Worm (Caenorhabditis elegans) whole organism, midembryonic: Measurements from ENCODE around the gene F57B1.9.
A peak's percentile ranks its signal among the peaks of the same experiment; 100 is the strongest.

Experiments used
- T22C8.4 ChIP-seq: fragments of 200-800 bp; sonication (Bioruptor generic); IDR thresholded peaks from 2 replicates; pipeline ENCODE4 v1.3.6; 2022; ENCODE audit warnings: missing genetic modification characterization, missing compliant biosample characterization
- cog-1 ChIP-seq: sonication (generic microtip); optimal IDR thresholded peaks from 2 replicates; lab custom pipeline; 2016; ENCODE audit warnings: missing genetic modification characterization, missing compliant biosample characterization
- flt-1 ChIP-seq: fragments of 200-800 bp; sonication (Bioruptor generic); IDR thresholded peaks from 2 replicates; pipeline ENCODE4 v1.3.6; 2022; ENCODE audit warnings: missing genetic modification characterization, missing compliant biosample characterization
- klf-2 ChIP-seq: fragments of 200-800 bp; sonication (Bioruptor generic); conservative IDR thresholded peaks from 2 replicates; pipeline ENCODE4 v1.3.6; 2022; ENCODE audit warnings: missing genetic modification reagents, missing genetic modification characterization, missing compliant biosample characterization
- med-1 ChIP-seq: sonication (generic microtip); optimal IDR thresholded peaks from 2 replicates; lab custom pipeline; 2017; ENCODE audit warnings: missing genetic modification characterization, mild to moderate bottlenecking, missing compliant biosample characterization, antibody characterized with exemption, missing genetic modification reagents; ENCODE audit not compliant: insufficient read depth
- ref-1 ChIP-seq: fragments of 200-800 bp; sonication (Bioruptor generic); conservative IDR thresholded peaks from 2 replicates; pipeline ENCODE4 v1.3.6; 2022; ENCODE audit warnings: missing genetic modification reagents, missing genetic modification characterization, missing compliant biosample characterization
- tab-1 ChIP-seq: fragments of 200-800 bp; sonication (Bioruptor generic); IDR thresholded peaks from 2 replicates; pipeline ENCODE4 v1.3.6; 2022; ENCODE audit warnings: missing genetic modification characterization, missing compliant biosample characterization
- ztf-23 ChIP-seq: fragments of 200-800 bp; sonication (Bioruptor generic); IDR thresholded peaks from 2 replicates; pipeline ENCODE4 v1.3.6; 2022; ENCODE audit warnings: missing genetic modification reagents, missing genetic modification characterization, missing compliant biosample characterization
- ztf-29 ChIP-seq: fragments of 200-800 bp; sonication (Bioruptor generic); IDR thresholded peaks from 2 replicates; pipeline ENCODE4 v1.3.6; 2022; ENCODE audit warnings: missing genetic modification reagents, missing genetic modification characterization, missing compliant biosample characterization

Gene F57B1.9

DNA sequence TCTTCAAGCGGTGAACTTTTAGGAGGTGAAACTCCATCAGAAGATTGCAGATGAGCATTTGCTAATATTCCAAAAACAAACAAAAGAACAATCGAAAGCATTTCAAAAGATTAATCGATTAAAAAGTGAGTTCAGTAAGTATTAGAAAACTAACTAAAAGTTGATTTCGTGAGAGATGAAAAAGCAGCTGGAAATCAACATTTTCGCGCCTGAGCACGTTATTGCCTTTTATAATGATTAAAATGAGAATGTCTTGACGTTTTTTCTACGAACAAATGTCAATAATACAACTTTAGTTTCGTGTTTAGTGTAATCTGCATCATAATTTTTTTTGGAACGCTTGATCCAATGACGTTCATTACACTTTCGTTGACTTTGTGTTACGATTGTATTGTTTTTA, at the start of gene F57B1.9:
TSS of gene F57B1.9 (minus strand) at position 101 of the 400 bp plus-strand sequence.
- TF ChIP-seq cog-1 (no peak), ztf-29 (GFP tag; lab: Robert Waterston, UW) (no peak), tab-1 (GFP tag; lab: Robert Waterston, UW) (no peak), T22C8.4 (GFP tag; lab: Robert Waterston, UW) (no peak), klf-2 (GFP tag; lab: Robert Waterston, UW) (no peak), flt-1 (GFP tag; lab: Robert Waterston, UW) (no peak), ztf-23 (no peak), med-1 (GFP tag; lab: Kevin White, UChicago) (no peak), ref-1 (GFP tag; lab: Robert Waterston, UW) (no peak)

DNA sequence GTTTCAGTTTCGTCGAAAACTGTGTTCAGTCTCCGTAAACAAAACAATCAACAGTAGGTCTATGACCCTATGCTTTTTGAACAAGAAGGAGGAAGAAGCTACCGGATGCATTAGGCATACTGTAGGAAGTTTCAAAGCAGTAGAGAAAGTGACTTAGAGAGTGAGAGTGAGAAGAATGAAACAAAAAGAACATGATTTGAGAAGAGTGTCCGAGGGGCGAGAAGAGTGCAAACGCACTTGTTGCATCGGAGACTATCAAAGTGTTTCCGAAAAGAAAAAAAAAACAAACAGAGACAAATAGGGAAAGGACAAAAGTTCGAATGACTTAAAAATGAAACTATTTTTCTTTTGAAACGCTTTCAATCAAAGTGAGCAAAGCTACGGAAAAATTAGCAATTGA, 45.5 kb upstream of the F57B1.9 start:
- TF ChIP-seq flt-1 (GFP tag; lab: Robert Waterston, UW) (no peak), T22C8.4 (GFP tag; lab: Robert Waterston, UW) (no peak), klf-2 (GFP tag; lab: Robert Waterston, UW) (no peak), cog-1 (no peak), med-1 (GFP tag; lab: Kevin White, UChicago) (no peak), ztf-29 (GFP tag; lab: Robert Waterston, UW) (no peak), tab-1 (GFP tag; lab: Robert Waterston, UW) (no peak), ref-1 (GFP tag; lab: Robert Waterston, UW) (no peak), ztf-23 (no peak)

- TF ChIP-seq tab-1 (GFP tag; lab: Robert Waterston, UW), result 0 out of 2 replicates have a peak, but pooled peaks have one; percentile 41
Observed at ce11 chrV:13239720-13240119, 42.0 kb upstream of the F57B1.9 start.

DNA sequence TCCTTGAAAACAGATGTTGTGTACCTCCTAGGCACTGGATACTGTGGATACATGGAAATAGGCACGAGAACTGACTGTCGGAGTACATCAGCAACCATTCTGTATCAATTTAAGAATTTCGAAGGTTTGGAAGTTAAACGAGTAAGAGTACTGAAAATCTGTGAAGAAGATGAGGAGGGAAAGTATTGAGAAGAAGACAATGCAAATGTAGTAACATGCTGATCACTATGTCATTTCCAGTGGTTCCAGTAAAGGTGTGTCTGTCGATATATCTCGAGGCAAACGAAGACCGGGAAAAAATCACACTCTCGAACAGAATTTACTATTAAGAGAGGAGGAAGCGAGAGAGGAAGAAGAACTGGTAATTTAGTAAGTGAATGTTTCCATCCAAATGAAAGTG, 38.8 kb upstream of the F57B1.9 start, which contains the start of gene dmd-10:
TSS of gene dmd-10 (minus strand) at position 101 of the 400 bp plus-strand sequence.
- no peak for TF ChIP-seq T22C8.4 (GFP tag; lab: Robert Waterston, UW)

DNA sequence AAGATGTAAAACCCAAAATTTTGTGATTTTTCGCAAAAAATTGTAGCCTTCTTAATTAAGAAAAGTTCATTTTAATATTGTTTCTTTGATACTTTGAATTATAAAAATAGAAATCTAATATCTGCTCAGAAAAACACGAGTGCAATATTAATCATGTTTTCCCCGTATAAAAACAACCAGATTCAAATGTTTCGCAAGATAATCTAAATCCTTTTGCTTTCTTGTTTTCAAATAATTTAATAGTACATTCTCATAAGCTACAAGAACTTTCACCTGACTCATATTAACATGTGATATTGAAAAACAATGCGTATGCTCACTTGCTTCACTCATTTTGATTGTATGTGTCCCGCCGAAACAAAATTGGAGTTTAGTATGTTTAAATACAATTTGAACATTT, 37.6 kb upstream of the F57B1.9 start:
- no peak for TF ChIP-seq ztf-23
- TF ChIP-seq tab-1 (GFP tag; lab: Robert Waterston, UW), result no peak
- TF ChIP-seq T22C8.4 (GFP tag; lab: Robert Waterston, UW), result no peak
- TF ChIP-seq ztf-29 (GFP tag; lab: Robert Waterston, UW), result no peak
- no peak for TF ChIP-seq klf-2 (GFP tag; lab: Robert Waterston, UW)
- TF ChIP-seq ref-1 (GFP tag; lab: Robert Waterston, UW), result no peak
- TF ChIP-seq cog-1, result no peak

ce11 chrV:13229538-13229937, 31.8 kb upstream of the F57B1.9 start:
- no peak for TF ChIP-seq klf-2 (GFP tag; lab: Robert Waterston, UW)
- TF ChIP-seq med-1 (GFP tag; lab: Kevin White, UChicago), result no peak
- TF ChIP-seq tab-1 (GFP tag; lab: Robert Waterston, UW), result no peak
- no peak for TF ChIP-seq ztf-29 (GFP tag; lab: Robert Waterston, UW)
- no peak for TF ChIP-seq cog-1
- no peak for TF ChIP-seq T22C8.4 (GFP tag; lab: Robert Waterston, UW)
- no peak for TF ChIP-seq ztf-23
- TF ChIP-seq flt-1 (GFP tag; lab: Robert Waterston, UW), result no peak
- no peak for TF ChIP-seq ref-1 (GFP tag; lab: Robert Waterston, UW)

ce11 chrV:13221066-13221465, 23.3 kb upstream of the F57B1.9 start:
- TF ChIP-seq cog-1 (no peak), ztf-29 (GFP tag; lab: Robert Waterston, UW) (no peak), klf-2 (GFP tag; lab: Robert Waterston, UW) (no peak), med-1 (GFP tag; lab: Kevin White, UChicago) (no peak), ref-1 (GFP tag; lab: Robert Waterston, UW) (no peak), tab-1 (GFP tag; lab: Robert Waterston, UW) (no peak), ztf-23 (no peak), flt-1 (GFP tag; lab: Robert Waterston, UW) (no peak)

DNA sequence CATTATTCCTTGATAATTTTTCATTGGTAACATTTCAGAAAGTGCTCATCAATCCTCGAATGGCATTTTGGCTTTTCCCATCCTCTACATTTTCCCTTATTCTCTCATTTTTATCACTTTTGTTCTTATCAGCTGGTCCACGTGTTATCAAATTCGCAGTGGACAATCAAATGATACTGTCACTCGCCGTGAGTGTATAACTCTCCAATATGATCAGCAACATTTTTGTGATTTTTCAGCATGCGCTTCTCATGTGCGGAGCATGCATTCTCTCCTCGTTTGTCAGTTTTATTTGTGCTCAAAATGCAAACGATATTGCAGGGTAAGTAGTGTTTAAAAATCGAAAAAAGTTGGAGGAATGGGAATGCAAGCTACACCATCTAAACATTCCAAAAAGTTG, 14.9 kb upstream of the F57B1.9 start:
- TF ChIP-seq T22C8.4 (GFP tag; lab: Robert Waterston, UW), result no peak
- no peak for TF ChIP-seq ref-1 (GFP tag; lab: Robert Waterston, UW)
- no peak for TF ChIP-seq ztf-23
- no peak for TF ChIP-seq tab-1 (GFP tag; lab: Robert Waterston, UW)
- TF ChIP-seq cog-1, result no peak
- no peak for TF ChIP-seq ztf-29 (GFP tag; lab: Robert Waterston, UW)
- TF ChIP-seq med-1 (GFP tag; lab: Kevin White, UChicago), result no peak
- no peak for TF ChIP-seq klf-2 (GFP tag; lab: Robert Waterston, UW)
- no peak for TF ChIP-seq flt-1 (GFP tag; lab: Robert Waterston, UW)

ce11 chrV:13209567-13209966, 11.8 kb upstream of the F57B1.9 start, which contains the start of gene F57B1.6:
Gene F57B1.6, plus strand, starts transcription at chrV:13209645.
- TF ChIP-seq T22C8.4 (GFP tag; lab: Robert Waterston, UW) (no peak), ztf-23 (no peak), ztf-29 (GFP tag; lab: Robert Waterston, UW) (no peak)

DNA sequence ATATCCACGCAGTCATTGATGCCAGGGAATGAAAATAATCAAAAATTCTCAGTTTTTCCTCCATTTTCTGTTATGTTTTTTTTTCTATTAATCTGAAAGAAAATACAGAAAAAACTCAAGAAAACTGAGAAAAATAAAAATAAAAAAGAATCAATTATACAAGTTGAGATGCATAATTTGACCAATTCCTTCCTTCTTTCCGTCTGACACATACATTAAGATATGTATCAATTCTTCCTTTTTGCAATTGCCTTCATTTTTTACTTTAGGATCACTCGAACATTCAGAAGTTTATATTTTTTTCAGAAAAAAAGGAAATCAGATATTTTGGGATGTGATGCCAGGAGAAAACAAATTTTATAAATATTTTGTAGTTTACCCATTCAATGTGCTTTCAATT, 9.7 kb upstream of the F57B1.9 start, which contains the start of gene F57B1.5:
TSS of gene F57B1.5 (plus strand) at position 301 of the 400 bp plus-strand sequence.
- TF ChIP-seq tab-1 (GFP tag; lab: Robert Waterston, UW) (no peak), cog-1 (no peak), ztf-23 (no peak), ref-1 (GFP tag; lab: Robert Waterston, UW) (no peak), klf-2 (GFP tag; lab: Robert Waterston, UW) (no peak), flt-1 (GFP tag; lab: Robert Waterston, UW) (no peak), med-1 (GFP tag; lab: Kevin White, UChicago) (no peak), ztf-29 (GFP tag; lab: Robert Waterston, UW) (no peak), T22C8.4 (GFP tag; lab: Robert Waterston, UW) (no peak)
